Worm (Caenorhabditis elegans): ENCODE results near the gene F59E12.3.

- TF ChIP-seq W03F9.2 (tag; optimal IDR thresholded peaks at IDR 0.05) (no peak), him-1 (tag; optimal IDR thresholded peaks at IDR 0.05) (no peak), dao-5 (tag; optimal IDR thresholded peaks at IDR 0.05) (no peak)
Measured at ce11 chrII:5648272-5648671, 10.1 kb downstream of the F59E12.3 start, which contains the start of gene ddl-1.

Measured in whole organism, L4/young adult.